Worm (Caenorhabditis elegans): ENCODE measurements around the gene Y38F1A.7.
"Not testable (repeated sequence)": the region's sequence is repeated elsewhere in the genome, so short reads cannot be mapped to it uniquely, and the experiment has no call there.

The Y38F1A.7 gene

ce11 chrII:12997413-12997812, at the start of gene Y38F1A.7:
Y38F1A.7 (minus strand) TSS chrII:12997804.
- no peak for TF ChIP-seq unc-62 (GFP tag; optimal IDR thresholded peaks at IDR 0.05)

ce11 chrII:13047106-13047505, 49.5 kb upstream of the Y38F1A.7 start, which contains the start of gene F42G4.7:
F42G4.7 (minus strand) TSS chrII:13047290.
- TF ChIP-seq unc-62 (GFP tag; optimal IDR thresholded peaks at IDR 0.05), result not testable (repeated sequence)

ce11 chrII:13043433-13044054, 45.9 kb upstream of the Y38F1A.7 start, which contains the start of gene puf-6:
puf-6 (minus strand) TSS chrII:13043445.
- TF ChIP-seq unc-62 (GFP tag; optimal IDR thresholded peaks at IDR 0.05), result not testable (repeated sequence)

ce11 chrII:13036717-13037116, 39.1 kb upstream of the Y38F1A.7 start, which contains the start of gene F18A11.3:
F18A11.3 (minus strand) TSS chrII:13036841.
- TF ChIP-seq unc-62 (GFP tag; optimal IDR thresholded peaks at IDR 0.05), result no peak

ce11 chrII:13031649-13032191, 34.1 kb upstream of the Y38F1A.7 start, which contains the start of gene F18A11.2:
F18A11.2 (plus strand) TSS chrII:13031699.
- not testable (repeated sequence) for TF ChIP-seq unc-62 (GFP tag; optimal IDR thresholded peaks at IDR 0.05)

ce11 chrII:13030567-13031188, 33.1 kb upstream of the Y38F1A.7 start:
- no peak for TF ChIP-seq unc-62 (GFP tag; optimal IDR thresholded peaks at IDR 0.05)

ce11 chrII:13030051-13030437, 32.4 kb upstream of the Y38F1A.7 start:
- TF ChIP-seq unc-62 (GFP tag; optimal IDR thresholded peaks at IDR 0.05), result no peak

- TF ChIP-seq unc-62 (GFP tag; optimal IDR thresholded peaks at IDR 0.05), result no peak
These were observed 31.9 kb upstream of the Y38F1A.7 start for ce11 chrII:13029290-13030050.

ce11 chrII:13025794-13026412, 28.3 kb upstream of the Y38F1A.7 start, which contains the start of gene max-2:
max-2 (minus strand) TSS chrII:13025844.
- TF ChIP-seq unc-62 (GFP tag; optimal IDR thresholded peaks at IDR 0.05), result no peak

- TF ChIP-seq unc-62 (GFP tag; optimal IDR thresholded peaks at IDR 0.05), result no peak
These were observed 25.9 kb upstream of the Y38F1A.7 start for ce11 chrII:13023518-13023917.

ce11 chrII:13022555-13022954, 25.0 kb upstream of the Y38F1A.7 start:
- TF ChIP-seq unc-62 (GFP tag; optimal IDR thresholded peaks at IDR 0.05), result no peak

- no peak for TF ChIP-seq unc-62 (GFP tag; optimal IDR thresholded peaks at IDR 0.05)
These were observed 16.4 kb upstream of the Y38F1A.7 start, which contains the start of gene F18A11.5 for ce11 chrII:13013966-13014365. F18A11.5 (minus strand) TSS chrII:13014286.

- TF ChIP-seq unc-62 (GFP tag; optimal IDR thresholded peaks at IDR 0.05), result no peak
These were observed 15.1 kb upstream of the Y38F1A.7 start for ce11 chrII:13012684-13013083.

- no peak for TF ChIP-seq unc-62 (GFP tag; optimal IDR thresholded peaks at IDR 0.05)
These were observed 10.3 kb upstream of the Y38F1A.7 start, which contains the start of gene oig-2 for ce11 chrII:13007717-13008461. oig-2 (minus strand) TSS chrII:13008164.

- TF ChIP-seq unc-62 (GFP tag; optimal IDR thresholded peaks at IDR 0.05), result no peak
These were observed 8.7 kb upstream of the Y38F1A.7 start for ce11 chrII:13006283-13006682.
